Worm (Caenorhabditis elegans): Measurements from ENCODE around the gene Y1A5A.1.

The Y1A5A.1 gene

ce11 chrIII:4019801-4020200 is 33.3 kb upstream of the Y1A5A.1 start, which contains the start of gene snpc-3.4 (continued):
- TF ChIP-seq F49E8.2 (tag; optimal IDR thresholded peaks at IDR 0.05; ENCODE audit: insufficient read depth) (peak; percentile 81), hmg-1.2 (GFP tag; IDR thresholded peaks at IDR 0.05) (peak; percentile 69), ets-4 (GFP tag; optimal IDR thresholded peaks at IDR 0.05) (no peak), dox-1 (GFP tag; IDR thresholded peaks at IDR 0.05) (peak; percentile 92), ztf-6 (GFP tag; IDR thresholded peaks at IDR 0.05) (0 out of 2 replicates have a peak, but pooled peaks have one; percentile 18), sea-2 (GFP tag; IDR thresholded peaks at IDR 0.05) (no peak), unc-62 (GFP tag; optimal IDR thresholded peaks at IDR 0.05) (no peak), mxl-1 (tag; optimal IDR thresholded peaks at IDR 0.05) (no peak), chd-7 (tag; optimal IDR thresholded peaks at IDR 0.05) (no peak), nhr-80 (tag; optimal IDR thresholded peaks at IDR 0.05) (no peak), F52B5.7 (tag; optimal IDR thresholded peaks at IDR 0.05) (no peak), let-526 (GFP tag; IDR thresholded peaks at IDR 0.05) (no peak), cebp-1 (GFP tag; IDR thresholded peaks at IDR 0.05) (no peak), cebp-1 (tag; optimal IDR thresholded peaks at IDR 0.05) (peak; percentile 53), ekl-4 (GFP tag; IDR thresholded peaks at IDR 0.05) (peak; percentile 88), B0336.3 (GFP tag; IDR thresholded peaks at IDR 0.05) (peak; percentile 84), lin-35 (GFP tag; optimal IDR thresholded peaks at IDR 0.05) (peak; percentile 68 to 87 (median 83)), madf-3 (GFP tag; IDR thresholded peaks at IDR 0.05) (peak; percentile 95), nfya-2 (GFP tag; IDR thresholded peaks at IDR 0.05) (no peak), zfh-2 (GFP tag; conservative IDR thresholded peaks at IDR 0.05) (no peak), B0019.2 (GFP tag; conservative IDR thresholded peaks at IDR 0.05) (peak; percentile 97), ztf-26 (tag; optimal IDR thresholded peaks at IDR 0.05) (no peak), lag-1 (GFP tag; IDR thresholded peaks at IDR 0.05) (no peak), tbx-9 (tag; optimal IDR thresholded peaks at IDR 0.05; ENCODE audit: borderline replicate concordance) (no peak), gei-17 (GFP tag; optimal IDR thresholded peaks at IDR 0.05) (no peak), sptf-2 (GFP tag; optimal IDR thresholded peaks at IDR 0.05) (no peak), K11D2.4 (GFP tag; IDR thresholded peaks at IDR 0.05) (0 out of 2 replicates have a peak, but pooled peaks have one; percentile 42), F22D6.2 (tag; optimal IDR thresholded peaks at IDR 0.05) (no peak), Y53G8AR.9 (GFP tag; conservative IDR thresholded peaks at IDR 0.05) (peak; percentile 85), lin-26 (GFP tag; IDR thresholded peaks at IDR 0.05) (0 out of 2 replicates have a peak, but pooled peaks have one; percentile 15), ama-1 (optimal IDR thresholded peaks at IDR 0.05) (no peak), ama-1 (GFP tag; optimal IDR thresholded peaks at IDR 0.05) (peak in 1 of 2 experiments; percentile 41), nhr-27 (tag; optimal IDR thresholded peaks at IDR 0.05) (no peak), nfyb-1 (GFP tag; IDR thresholded peaks at IDR 0.05) (peak; percentile 90), hlh-12 (tag; optimal IDR thresholded peaks at IDR 0.05) (no peak), ceh-91 (GFP tag; IDR thresholded peaks at IDR 0.05) (peak; percentile 96), lin-54 (GFP tag; optimal IDR thresholded peaks at IDR 0.05) (peak; percentile 94), mel-28 (tag; optimal IDR thresholded peaks at IDR 0.05; ENCODE audit: borderline replicate concordance) (no peak), ccch-3 (GFP tag; optimal IDR thresholded peaks at IDR 0.05) (no peak), efl-1 (GFP tag; optimal IDR thresholded peaks at IDR 0.05) (peak; percentile 99), ceh-100 (GFP tag; IDR thresholded peaks at IDR 0.05) (peak; percentile 61; the same call in 1 of the 2 replicates), lsy-27 (tag; optimal IDR thresholded peaks at IDR 0.05; ENCODE audit: borderline replicate concordance, insufficient read depth) (no peak), lir-1 (GFP tag; conservative IDR thresholded peaks at IDR 0.05) (peak; percentile 81), rcor-1 (GFP tag; IDR thresholded peaks at IDR 0.05) (peak; percentile 83), ceh-79 (tag; optimal IDR thresholded peaks at IDR 0.05) (no peak), him-1 (tag; optimal IDR thresholded peaks at IDR 0.05) (no peak), madf-8 (GFP tag; conservative IDR thresholded peaks at IDR 0.05) (peak; percentile 96), hlh-26 (GFP tag; conservative IDR thresholded peaks at IDR 0.05) (no peak), ceh-40 (GFP tag; IDR thresholded peaks at IDR 0.05) (no peak), zim-3 (tag; optimal IDR thresholded peaks at IDR 0.05) (no peak)
